Worm (Caenorhabditis elegans): ENCODE results near the gene ZC416.2.

The ZC416.2 gene

DNA sequence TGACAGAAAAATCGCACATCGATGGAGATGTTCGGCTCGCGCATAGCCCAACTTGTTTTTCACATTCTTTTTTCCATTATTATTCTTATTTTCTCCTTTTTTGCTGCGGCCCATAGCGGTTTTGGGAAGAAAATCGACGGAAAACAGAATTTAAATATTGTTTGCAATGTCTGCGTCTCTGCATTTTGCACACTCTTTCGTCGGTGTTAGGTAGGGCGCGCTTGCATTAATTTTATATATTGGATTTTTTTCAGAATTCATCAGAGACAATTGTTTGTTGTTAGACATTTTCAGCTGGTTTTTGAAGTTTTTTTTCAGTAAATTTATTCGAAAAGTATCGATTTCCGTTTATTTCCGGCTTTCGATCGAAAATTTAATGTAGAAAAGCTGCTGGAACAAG, 34.3 kb upstream of the ZC416.2 start, which contains the start of gene Y37E11B.6:
Gene Y37E11B.6, minus strand, starts transcription at position 181 of the 400 bp plus-strand sequence.
- peak; percentile 79 for TF ChIP-seq lin-38 (GFP tag; IDR thresholded peaks at IDR 0.05)
- TF ChIP-seq hlh-11 (tag; optimal IDR thresholded peaks at IDR 0.05), result no peak
- no peak for TF ChIP-seq jun-1 (tag; optimal IDR thresholded peaks at IDR 0.05)
- no peak for TF ChIP-seq R02D3.7 (tag; optimal IDR thresholded peaks at IDR 0.05)
- TF ChIP-seq hif-1 (tag; optimal IDR thresholded peaks at IDR 0.05), result no peak

DNA sequence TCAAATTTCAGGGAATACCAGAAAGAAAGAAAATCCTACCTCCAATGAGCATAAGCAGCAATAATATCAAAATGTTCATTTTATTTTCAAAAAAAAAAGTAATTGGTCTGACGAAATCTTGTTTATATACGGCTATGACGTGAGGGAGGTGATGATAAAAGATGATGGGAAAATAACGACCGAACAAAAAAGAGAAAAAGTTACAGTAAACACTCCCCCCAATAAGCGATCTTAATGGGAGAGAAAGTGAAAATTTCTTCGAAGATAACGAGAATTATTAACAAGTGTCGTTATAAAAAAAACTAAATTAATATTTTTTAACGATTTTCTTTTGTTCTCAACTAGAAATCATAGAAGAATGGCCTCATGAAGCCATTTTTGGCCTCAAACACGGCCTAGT, 33.5 kb upstream of the ZC416.2 start, which contains the start of gene Y37E11B.7:
Gene Y37E11B.7, minus strand, starts transcription at position 207 of the 400 bp plus-strand sequence.
- no peak for TF ChIP-seq zfp-3 (GFP tag; conservative IDR thresholded peaks at IDR 0.05)
- TF ChIP-seq ztf-7 (tag; optimal IDR thresholded peaks at IDR 0.05), result no peak
- no peak for TF ChIP-seq dmd-6 (GFP tag; IDR thresholded peaks at IDR 0.05)
- peak in 1 of 2 experiments; percentile 41 for TF ChIP-seq lsy-2 (tag; optimal IDR thresholded peaks at IDR 0.05)
- no peak for TF ChIP-seq aha-1 (tag)

DNA sequence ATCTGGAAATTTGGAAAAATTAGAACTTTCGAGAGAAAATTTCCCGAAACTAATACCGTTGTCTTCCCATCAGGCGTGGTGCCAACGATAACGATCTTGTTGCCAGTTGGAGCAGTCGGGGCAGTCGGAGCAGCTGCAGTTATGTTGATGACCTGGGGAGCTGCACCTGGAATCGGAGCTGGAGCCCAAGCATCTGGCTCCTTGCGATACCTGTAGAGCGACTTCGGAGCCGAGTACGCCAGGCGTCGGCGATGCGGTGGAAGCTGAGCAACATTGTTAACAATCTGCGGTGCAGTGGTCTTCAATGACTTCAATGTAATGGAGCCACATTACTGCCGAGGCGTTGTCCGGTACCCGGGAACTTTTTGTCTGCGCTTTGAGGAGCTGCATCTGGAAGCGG, 31.6 kb upstream of the ZC416.2 start:
- TF ChIP-seq daf-12 (tag; optimal IDR thresholded peaks at IDR 0.05) (no peak), ctbp-1 (GFP tag; IDR thresholded peaks at IDR 0.05) (no peak), aha-1 (tag) (peak; percentile 87), mxl-3 (GFP tag; optimal IDR thresholded peaks at IDR 0.05) (no peak), aly-2 (tag; optimal IDR thresholded peaks at IDR 0.05) (no peak), set-16 (GFP tag; IDR thresholded peaks at IDR 0.05) (peak; percentile 80)

DNA sequence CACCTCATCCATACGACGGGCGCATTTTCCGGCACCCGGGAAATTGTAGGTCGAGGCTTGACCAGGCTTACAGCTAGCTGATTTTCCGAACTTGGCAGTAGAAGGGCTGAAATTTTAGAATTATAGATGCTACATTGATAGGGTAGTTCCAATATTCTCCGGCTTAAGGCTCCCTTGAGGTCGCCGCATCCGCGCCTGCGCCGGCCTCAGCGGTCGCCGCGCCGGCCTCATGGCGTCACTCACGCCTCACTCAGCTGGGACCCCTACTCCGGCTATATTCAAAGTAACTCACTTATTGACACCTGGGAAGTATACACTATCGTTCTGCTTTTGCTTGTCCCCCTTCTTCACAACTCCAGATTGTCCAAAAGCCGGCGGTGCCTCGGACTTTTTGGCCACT, 29.3 kb upstream of the ZC416.2 start:
- TF ChIP-seq lim-7 (GFP tag; IDR thresholded peaks at IDR 0.05), result 0 out of 2 replicates have a peak, but pooled peaks have one; percentile 56
- peak; percentile 89 for TF ChIP-seq set-16 (GFP tag; IDR thresholded peaks at IDR 0.05)
- no peak for TF ChIP-seq ama-1 (optimal IDR thresholded peaks at IDR 0.05)

DNA sequence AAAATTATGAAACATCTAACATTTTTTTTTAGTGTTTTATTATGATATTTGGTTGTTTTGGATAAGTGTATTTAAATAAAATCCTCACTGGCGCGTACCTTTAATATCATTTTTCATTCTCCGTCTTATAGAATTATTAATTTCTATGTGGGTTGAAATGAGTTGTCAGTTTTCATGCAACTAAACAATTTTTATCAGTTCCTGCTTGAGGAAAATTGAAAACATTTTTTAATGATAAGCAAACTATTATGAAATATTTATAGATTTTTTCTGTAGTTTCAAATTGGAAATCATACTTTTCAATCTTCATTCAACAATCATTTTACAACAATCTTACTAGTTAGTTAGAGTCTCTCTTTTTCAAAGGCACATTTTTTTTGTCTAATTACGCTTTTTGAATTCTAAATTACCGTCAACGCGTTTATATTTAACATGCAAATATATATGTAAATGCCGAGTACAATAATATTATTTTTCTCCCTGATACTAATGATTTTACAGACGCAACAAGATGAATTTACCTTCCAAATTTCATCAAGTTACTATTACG, 27.1 kb upstream of the ZC416.2 start, which contains the start of the genes Y37E11B.10 and kgb-2:
Gene Y37E11B.10, minus strand, starts transcription at position 182 of the 550 bp plus-strand sequence.
Gene kgb-2, plus strand, starts transcription at position 500 of the 550 bp plus-strand sequence.
- TF ChIP-seq zip-11 (GFP tag; IDR thresholded peaks at IDR 0.05) (no peak), daf-16 (GFP tag; optimal IDR thresholded peaks at IDR 0.05) (no peak), daf-16 (tag; optimal IDR thresholded peaks at IDR 0.05) (peak; percentile 71), nhr-77 (tag; optimal IDR thresholded peaks at IDR 0.05) (no peak), nhr-28 (tag; optimal IDR thresholded peaks at IDR 0.05) (peak; percentile 67), arid-1 (GFP tag; conservative IDR thresholded peaks at IDR 0.05) (no peak), lir-3 (tag; optimal IDR thresholded peaks at IDR 0.05) (no peak), Y48G9A.11 (GFP tag; IDR thresholded peaks at IDR 0.05) (no peak), fkh-10 (GFP tag; optimal IDR thresholded peaks at IDR 0.05) (no peak), zfp-2 (tag; optimal IDR thresholded peaks at IDR 0.05) (no peak), hlh-11 (tag; optimal IDR thresholded peaks at IDR 0.05) (no peak), dve-1 (tag; optimal IDR thresholded peaks at IDR 0.05; ENCODE audit: insufficient read depth) (peak; percentile 8), Y105C5A.15 (GFP tag; IDR thresholded peaks at IDR 0.05) (no peak), ZK546.5 (tag; optimal IDR thresholded peaks at IDR 0.05) (no peak), fos-1 (tag; optimal IDR thresholded peaks at IDR 0.05) (no peak), zfp-3 (GFP tag; conservative IDR thresholded peaks at IDR 0.05) (no peak), nhr-48 (tag; optimal IDR thresholded peaks at IDR 0.05) (no peak), dmd-9 (GFP tag; IDR thresholded peaks at IDR 0.05) (no peak), nhr-237 (tag; optimal IDR thresholded peaks at IDR 0.05) (no peak), D1046.2 (GFP tag; IDR thresholded peaks at IDR 0.05) (no peak), pqm-1 (tag; optimal IDR thresholded peaks at IDR 0.05) (peak; percentile 39), egl-43 (GFP tag; IDR thresholded peaks at IDR 0.05) (no peak), madf-9 (GFP tag; conservative IDR thresholded peaks at IDR 0.05) (no peak), lin-15B (tag; optimal IDR thresholded peaks at IDR 0.05) (no peak)

All from whole organism, L4 larva.